Fruit fly (Drosophila melanogaster): ENCODE results near the gene RhoL.
A peak's percentile ranks its signal among the peaks of the same experiment; 100 is the strongest.

Gene RhoL

DNA sequence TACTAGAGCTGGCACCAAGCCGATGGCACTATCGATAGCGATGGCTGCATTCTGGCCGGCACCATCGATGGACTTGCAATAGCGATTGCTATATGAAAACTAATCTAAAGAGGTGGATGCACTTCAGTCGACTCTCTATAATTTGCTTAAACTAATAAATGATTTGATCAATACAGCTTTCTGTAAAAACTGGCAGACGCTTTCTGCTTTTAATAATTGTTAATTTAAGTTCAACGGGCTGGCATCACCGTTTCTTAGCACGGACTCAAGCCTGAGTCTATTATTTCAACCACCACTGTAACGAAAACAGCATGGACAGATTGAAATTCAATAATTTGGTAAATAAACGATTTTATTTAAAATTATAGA lies 10.7 kb upstream of the RhoL start, which contains the start of the genes Ras85D and Rlb1 (continued):
- TF ChIP-seq inv (GFP tag; IDR thresholded peaks at IDR 0.05; ENCODE audit: partially characterized antibody) (no peak), Fer1 (GFP tag; optimal IDR thresholded peaks at IDR 0.05) (peak; percentile 69), CrebB (tag; optimal IDR thresholded peaks at IDR 0.05) (peak; percentile 62), stc (GFP tag; IDR thresholded peaks at IDR 0.05) (no peak), CG8765 (GFP tag; IDR thresholded peaks at IDR 0.05) (no peak), CG30431 (GFP tag; optimal IDR thresholded peaks at IDR 0.05) (no peak), gro (GFP tag; optimal IDR thresholded peaks at IDR 0.05) (peak; percentile 90), Doc3 (GFP tag; IDR thresholded peaks at IDR 0.05; ENCODE audit: partially characterized antibody) (no peak), fd3F (GFP tag; optimal IDR thresholded peaks at IDR 0.05) (peak; percentile 50), sens-2 (GFP tag; IDR thresholded peaks at IDR 0.05) (no peak), her (GFP tag; optimal IDR thresholded peaks at IDR 0.05) (peak; percentile 76), CG14050 (GFP tag; IDR thresholded peaks at IDR 0.05) (no peak), CG2116 (GFP tag; optimal IDR thresholded peaks at IDR 0.05) (peak; percentile 87), E2f2 (GFP tag; IDR thresholded peaks at IDR 0.05) (no peak), nom (GFP tag; optimal IDR thresholded peaks at IDR 0.05) (no peak), br (optimal IDR thresholded peaks at IDR 0.05) (no peak), CG43689 (GFP tag; IDR thresholded peaks at IDR 0.05) (no peak), CG13424 (tag; optimal IDR thresholded peaks at IDR 0.05) (peak; percentile 82), Nf-YC (tag; optimal IDR thresholded peaks at IDR 0.05) (peak; percentile 77), CG18011 (GFP tag; optimal IDR thresholded peaks at IDR 0.05) (peak; percentile 13), CG4424 (GFP tag; optimal IDR thresholded peaks at IDR 0.05) (peak; percentile 60), sisA (GFP tag; IDR thresholded peaks at IDR 0.05) (no peak), CG7357 (GFP tag; IDR thresholded peaks at IDR 0.05) (0 out of 3 replicates have a peak, but pooled peaks have one; percentile 26), CG7987 (GFP tag; optimal IDR thresholded peaks at IDR 0.05) (peak; percentile 45), Oaz (GFP tag; IDR thresholded peaks at IDR 0.05) (no peak), sens (GFP tag) (peak; percentile 94), jing (GFP tag; optimal IDR thresholded peaks at IDR 0.05) (no peak), Kr (GFP tag; optimal IDR thresholded peaks at IDR 0.05) (no peak), bbx (GFP tag; IDR thresholded peaks at IDR 0.05; ENCODE audit: partially characterized antibody) (no peak), Doc2 (GFP tag; IDR thresholded peaks at IDR 0.05) (no peak), abd-A (tag; optimal IDR thresholded peaks at IDR 0.05) (no peak), CG15011 (GFP tag; optimal IDR thresholded peaks at IDR 0.05) (no peak), sim (GFP tag; IDR thresholded peaks at IDR 0.05) (no peak), eyg (GFP tag; optimal IDR thresholded peaks at IDR 0.05) (peak; percentile 42), dimm (GFP tag; IDR thresholded peaks at IDR 0.05) (no peak), CG14667 (GFP tag; IDR thresholded peaks at IDR 0.05) (no peak), CG6254 (GFP tag; optimal IDR thresholded peaks at IDR 0.05) (no peak), CG17802 (tag; optimal IDR thresholded peaks at IDR 0.05) (peak; percentile 28), CG16779 (GFP tag; IDR thresholded peaks at IDR 0.05) (no peak), Lhr (GFP tag; optimal IDR thresholded peaks at IDR 0.05) (peak; percentile 69), Max (GFP tag; optimal IDR thresholded peaks at IDR 0.05) (peak; percentile 89), CG7963 (GFP tag; IDR thresholded peaks at IDR 0.05; ENCODE audit: partially characterized antibody) (no peak), fd96Cb (tag; optimal IDR thresholded peaks at IDR 0.05) (peak; percentile 21), maf-S (GFP tag; optimal IDR thresholded peaks at IDR 0.05) (peak; percentile 67), CG13123 (GFP tag; optimal IDR thresholded peaks at IDR 0.05) (peak; percentile 42), CG31388 (GFP tag; optimal IDR thresholded peaks at IDR 0.05) (no peak), Rfx (GFP tag; IDR thresholded peaks at IDR 0.05) (no peak), gem (tag; optimal IDR thresholded peaks at IDR 0.05) (peak; percentile 77), CG4404 (GFP tag; IDR thresholded peaks at IDR 0.05) (no peak), mam (GFP tag; optimal IDR thresholded peaks at IDR 0.05) (peak; percentile 89), gsb-n (tag; optimal IDR thresholded peaks at IDR 0.05) (no peak), CG10274 (GFP tag; optimal IDR thresholded peaks at IDR 0.05) (no peak)
